Fruit fly (Drosophila melanogaster): ENCODE measurements around the gene Acox3.

Gene Acox3

dm6 chr2L:6455032-6455954 is 7.1 kb upstream of the Acox3 start, which contains the start of gene retm:
Gene retm, minus strand, starts transcription at chr2L:6455929.
- peak; percentile 57 for TF ChIP-seq CG7101 (tag; optimal IDR thresholded peaks at IDR 0.05)
- TF ChIP-seq cic (GFP tag; optimal IDR thresholded peaks at IDR 0.05) = peak; percentile 76
- peak; percentile 0 for TF ChIP-seq CG33017 (tag; optimal IDR thresholded peaks at IDR 0.05)
- TF ChIP-seq kay (GFP tag; ENCODE audit: borderline replicate concordance) = no peak
- no peak for TF ChIP-seq bab1 (GFP tag; optimal IDR thresholded peaks at IDR 0.05)
- peak; percentile 47 for TF ChIP-seq tj (GFP tag; optimal IDR thresholded peaks at IDR 0.05)
- TF ChIP-seq Mnt (GFP tag; optimal IDR thresholded peaks at IDR 0.05) = peak; percentile 46
- TF ChIP-seq ovo (GFP tag; optimal IDR thresholded peaks at IDR 0.05) = peak; percentile 41
- TF ChIP-seq CG5204 (GFP tag; optimal IDR thresholded peaks at IDR 0.05) = no peak
- peak; percentile 9 for TF ChIP-seq Clk (GFP tag; optimal IDR thresholded peaks at IDR 0.05)
- peak; percentile 68 for TF ChIP-seq pad (GFP tag; optimal IDR thresholded peaks at IDR 0.05)
- TF ChIP-seq Crg-1 (GFP tag; optimal IDR thresholded peaks at IDR 0.05) = peak; percentile 47
- peak; percentile 59 for TF ChIP-seq CG12768 (GFP tag; optimal IDR thresholded peaks at IDR 0.05)

- no peak for TF ChIP-seq toe (GFP tag; optimal IDR thresholded peaks at IDR 0.05)
- TF ChIP-seq cic (GFP tag; optimal IDR thresholded peaks at IDR 0.05) = no peak
- no peak for TF ChIP-seq Mnt (GFP tag; optimal IDR thresholded peaks at IDR 0.05)
Measured at dm6 chr2L:6449753-6450152, 1.6 kb upstream of the Acox3 start.

dm6 chr2L:6447581-6448333 is 446 bp downstream of the Acox3 start:
- TF ChIP-seq CG14711 (tag; optimal IDR thresholded peaks at IDR 0.05) = no peak
- no peak for TF ChIP-seq cnc (optimal IDR thresholded peaks at IDR 0.05)
- no peak for TF ChIP-seq CG33017 (tag; optimal IDR thresholded peaks at IDR 0.05)
- TF ChIP-seq cic (GFP tag; optimal IDR thresholded peaks at IDR 0.05) = peak; percentile 61
- TF ChIP-seq tj (GFP tag; optimal IDR thresholded peaks at IDR 0.05) = no peak
- TF ChIP-seq toe (GFP tag; optimal IDR thresholded peaks at IDR 0.05) = no peak
- no peak for TF ChIP-seq CG1620 (GFP tag; optimal IDR thresholded peaks at IDR 0.05)
- TF ChIP-seq CG12768 (GFP tag; optimal IDR thresholded peaks at IDR 0.05) = peak; percentile 90
- TF ChIP-seq Clk (GFP tag; optimal IDR thresholded peaks at IDR 0.05) = no peak
- peak; percentile 43 for TF ChIP-seq Mnt (GFP tag; optimal IDR thresholded peaks at IDR 0.05)
- peak; percentile 14 for TF ChIP-seq CG11617 (GFP tag; optimal IDR thresholded peaks at IDR 0.05)
- TF ChIP-seq bab1 (GFP tag; optimal IDR thresholded peaks at IDR 0.05) = no peak
- peak; percentile 30 for TF ChIP-seq CG7101 (tag; optimal IDR thresholded peaks at IDR 0.05)
- TF ChIP-seq CG7045 (GFP tag; optimal IDR thresholded peaks at IDR 0.05) = peak; percentile 26
- TF ChIP-seq Crg-1 (GFP tag; optimal IDR thresholded peaks at IDR 0.05) = no peak
- peak; percentile 56 for TF ChIP-seq Hr96 (GFP tag; optimal IDR thresholded peaks at IDR 0.05)
- no peak for TF ChIP-seq ovo (GFP tag; optimal IDR thresholded peaks at IDR 0.05)

- TF ChIP-seq CG33017 (tag; optimal IDR thresholded peaks at IDR 0.05) (no peak), CG7045 (GFP tag; optimal IDR thresholded peaks at IDR 0.05) (no peak), Clk (GFP tag; optimal IDR thresholded peaks at IDR 0.05) (no peak), kay (GFP tag; ENCODE audit: borderline replicate concordance) (peak; percentile 80)
Measured at dm6 chr2L:6426329-6426728, 21.9 kb downstream of the Acox3 start.

dm6 chr2L:6424198-6424597 is 24.0 kb downstream of the Acox3 start, which contains the start of gene Fic:
Gene Fic, plus strand, starts transcription at chr2L:6424336.
- TF ChIP-seq bab1 (GFP tag; optimal IDR thresholded peaks at IDR 0.05) (peak; percentile 8), tj (GFP tag; optimal IDR thresholded peaks at IDR 0.05) (peak; percentile 57), Mnt (GFP tag; optimal IDR thresholded peaks at IDR 0.05) (peak; percentile 41), CG7045 (GFP tag; optimal IDR thresholded peaks at IDR 0.05) (no peak)

dm6 chr2L:6423148-6423547 is 25.1 kb downstream of the Acox3 start, which contains the start of gene Tig:
Gene Tig, minus strand, starts transcription at chr2L:6423310.
- TF ChIP-seq cic (GFP tag; optimal IDR thresholded peaks at IDR 0.05) = no peak
- TF ChIP-seq kay (GFP tag; ENCODE audit: borderline replicate concordance) = no peak
- no peak for TF ChIP-seq pad (GFP tag; optimal IDR thresholded peaks at IDR 0.05)
- no peak for TF ChIP-seq cnc (optimal IDR thresholded peaks at IDR 0.05)
- no peak for TF ChIP-seq Clk (GFP tag; optimal IDR thresholded peaks at IDR 0.05)
- no peak for TF ChIP-seq CG11617 (GFP tag; optimal IDR thresholded peaks at IDR 0.05)
- no peak for TF ChIP-seq CG5204 (GFP tag; optimal IDR thresholded peaks at IDR 0.05)
- no peak for TF ChIP-seq bab1 (GFP tag; optimal IDR thresholded peaks at IDR 0.05)
- TF ChIP-seq ovo (GFP tag; optimal IDR thresholded peaks at IDR 0.05) = no peak
- no peak for TF ChIP-seq CG7045 (GFP tag; optimal IDR thresholded peaks at IDR 0.05)
- no peak for TF ChIP-seq Crg-1 (GFP tag; optimal IDR thresholded peaks at IDR 0.05)
- TF ChIP-seq tj (GFP tag; optimal IDR thresholded peaks at IDR 0.05) = no peak
- no peak for TF ChIP-seq Mnt (GFP tag; optimal IDR thresholded peaks at IDR 0.05)
